Worm (Caenorhabditis elegans) whole organism, early embryonic: ENCODE results near the gene algn-12.

Source experiments
- B0310.2 ChIP-seq: sonication (generic microtip); optimal IDR thresholded peaks from 2 replicates; lab custom pipeline; 2016; ENCODE audit warnings: mild to moderate bottlenecking, missing genetic modification characterization, missing compliant biosample characterization
- ama-1 ChIP-seq: fragments of 150-350 bp; optimal IDR thresholded peaks from 2 replicates; lab custom pipeline; 2014
- hmbx-1 ChIP-seq: sonication (generic microtip); optimal IDR thresholded peaks from 2 replicates; lab custom pipeline; 2016; ENCODE audit warnings: mild to moderate bottlenecking, missing genetic modification characterization, missing compliant biosample characterization
- tbx-37 ChIP-seq: fragments of 200-800 bp; sonication (Bioruptor generic); conservative IDR thresholded peaks from 2 replicates; pipeline ENCODE4 v1.3.6; 2022; ENCODE audit warnings: missing genetic modification reagents, missing genetic modification characterization, missing compliant biosample characterization

- no peak for TF ChIP-seq ama-1 (lab: Kevin White, UChicago)
- TF ChIP-seq hmbx-1: no peak
- TF ChIP-seq tbx-37 (GFP tag; lab: Robert Waterston, UW): no peak
- TF ChIP-seq B0310.2 (tag; lab: Kevin White, UChicago): no peak
Observed at ce11 chrV:8034811-8035210, at the start of gene algn-12.
